Worm (Caenorhabditis elegans) whole organism, late embryonic: ENCODE results near the gene F26F2.10.

Experiments used
- pqm-1 ChIP-seq: sonication (generic microtip); optimal IDR thresholded peaks from 2 replicates; lab custom pipeline; 2016; ENCODE audit warnings: missing genetic modification characterization, missing compliant biosample characterization
- tbx-7 ChIP-seq: sonication (generic microtip); optimal IDR thresholded peaks from 2 replicates; lab custom pipeline; 2016; ENCODE audit warnings: missing genotype, missing genetic modification characterization, missing compliant biosample characterization

DNA sequence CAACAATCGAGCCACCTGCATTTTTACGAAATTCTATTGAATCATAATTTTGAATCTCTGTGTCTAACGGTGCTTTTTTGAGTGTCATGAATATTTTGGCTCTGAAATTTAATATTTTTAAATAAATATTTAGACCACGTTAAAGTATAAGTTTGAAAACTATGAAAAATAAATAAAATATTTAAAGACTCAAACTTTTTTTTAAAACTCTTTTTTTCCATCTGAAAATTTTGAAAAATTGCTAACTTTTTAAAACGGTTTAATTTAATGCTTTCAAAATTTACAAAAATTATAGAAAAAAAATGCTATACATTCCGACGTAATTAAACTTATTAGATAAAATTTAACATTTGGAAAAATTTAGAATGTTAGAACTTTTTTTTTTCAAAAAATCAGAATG lies 50.6 kb downstream of the F26F2.10 start, which contains the start of gene slc-36.3:
- TF ChIP-seq pqm-1 = no peak
- TF ChIP-seq tbx-7 (tag; lab: Kevin White, UChicago) = no peak
